Fruit fly (Drosophila melanogaster) whole organism: Measurements from ENCODE around the gene drpr.

Experiments
- CG8478 ChIP-seq: fragments of >200 bp; optimal IDR thresholded peaks from 2 replicates; lab custom pipeline; 2018; ENCODE audit warnings: inconsistent platforms
- Dll ChIP-seq: fragments of >200 bp; optimal IDR thresholded peaks from 2 replicates; lab custom pipeline; 2017
- psq ChIP-seq: fragments of >200 bp; optimal IDR thresholded peaks from 2 replicates; lab custom pipeline; 2017

dm6 chr3L:1667423-1667822 lies 63.5 kb downstream of the drpr start:
- no peak for TF ChIP-seq Dll (lab: Kevin White, UChicago)
- no peak for TF ChIP-seq CG8478 (lab: Kevin White, UChicago)
- no peak for TF ChIP-seq psq (lab: Kevin White, UChicago)
